Worm (Caenorhabditis elegans) whole organism, mixed stage, embryonic: Measurements from ENCODE around the gene T22F3.11.

ENCODE experiments used
- M03D4.4 ChIP-seq: sonication (generic microtip); optimal IDR thresholded peaks from 2 replicates; lab custom pipeline; 2017; ENCODE audit warnings: mild to moderate bottlenecking, missing genetic modification characterization, missing compliant biosample characterization
- bed-3 ChIP-seq: fragments of 200-800 bp; sonication (Bioruptor generic); optimal IDR thresholded peaks from 3 replicates; lab custom pipeline; 2018; ENCODE audit warnings: mild to moderate bottlenecking, missing genetic modification characterization, moderate library complexity, missing compliant biosample characterization
- blmp-1 ChIP-seq: fragments of 150-350 bp; optimal IDR thresholded peaks from 2 replicates; lab custom pipeline; 2014; ENCODE audit warnings: missing biosample characterization, missing genetic modification characterization
- ceh-43 ChIP-seq: fragments of 200-800 bp; sonication (Bioruptor generic); optimal IDR thresholded peaks from 2 replicates; lab custom pipeline; 2018; ENCODE audit warnings: mild to moderate bottlenecking, missing genetic modification characterization, moderate library complexity, missing compliant biosample characterization
- ceh-83 ChIP-seq: fragments of 200-800 bp; sonication (Bioruptor generic); optimal IDR thresholded peaks from 2 replicates; lab custom pipeline; 2018; ENCODE audit warnings: mild to moderate bottlenecking, missing genetic modification characterization, missing compliant biosample characterization
- ces-1 ChIP-seq: fragments of 150-350 bp; optimal IDR thresholded peaks from 2 replicates; lab custom pipeline; 2014; ENCODE audit warnings: missing biosample characterization, missing genetic modification reagents, missing genetic modification characterization
- cnd-1 ChIP-seq: fragments of 200-800 bp; sonication (Bioruptor generic); optimal IDR thresholded peaks from 2 replicates; lab custom pipeline; 2018; ENCODE audit warnings: mild to moderate bottlenecking, missing genetic modification characterization, missing compliant biosample characterization
- drap-1 ChIP-seq: fragments of 200-800 bp; sonication (Bioruptor generic); optimal IDR thresholded peaks from 3 replicates; lab custom pipeline; 2018; ENCODE audit warnings: mild to moderate bottlenecking, missing genetic modification characterization, missing compliant biosample characterization
- elt-1 ChIP-seq: sonication (generic microtip); optimal IDR thresholded peaks from 2 replicates; lab custom pipeline; 2017; ENCODE audit warnings: missing genetic modification characterization, mild to moderate bottlenecking, missing compliant biosample characterization, antibody characterized with exemption, moderate library complexity, borderline replicate concordance; ENCODE audit not compliant: insufficient read depth
- flh-1 ChIP-seq: fragments of 200-800 bp; sonication (Bioruptor generic); optimal IDR thresholded peaks from 2 replicates; lab custom pipeline; 2018; ENCODE audit warnings: mild to moderate bottlenecking, missing genetic modification characterization, moderate library complexity, missing compliant biosample characterization
- ham-2 ChIP-seq: fragments of 200-800 bp; sonication (Bioruptor generic); optimal IDR thresholded peaks from 2 replicates; lab custom pipeline; 2018; ENCODE audit warnings: mild to moderate bottlenecking, missing genetic modification characterization, missing compliant biosample characterization
- hlh-1 ChIP-seq: fragments of 150-350 bp; optimal IDR thresholded peaks from 2 replicates; lab custom pipeline; 2014; ENCODE audit warnings: missing biosample characterization, missing genetic modification reagents, missing genetic modification characterization
- lin-13 ChIP-seq: fragments of 150-350 bp; optimal IDR thresholded peaks from 2 replicates; lab custom pipeline; 2014; ENCODE audit warnings: missing biosample characterization, missing genetic modification characterization
- lin-32 ChIP-seq: fragments of 200-800 bp; sonication (Bioruptor generic); optimal IDR thresholded peaks from 2 replicates; lab custom pipeline; 2018; ENCODE audit warnings: mild to moderate bottlenecking, missing genetic modification characterization, missing compliant biosample characterization
- lsy-2 ChIP-seq: fragments of 150-350 bp; optimal IDR thresholded peaks from 2 replicates; lab custom pipeline; 2014; ENCODE audit warnings: missing biosample characterization, missing genetic modification characterization
- mab-5 ChIP-seq: fragments of 150-350 bp; optimal IDR thresholded peaks from 2 replicates; lab custom pipeline; 2014; ENCODE audit warnings: missing biosample characterization, missing genetic modification characterization
- mep-1 ChIP-seq: fragments of 150-350 bp; optimal IDR thresholded peaks from 2 replicates; lab custom pipeline; 2017; ENCODE audit warnings: missing biosample characterization, missing genetic modification reagents, missing genetic modification characterization, inconsistent platforms
- mls-2 ChIP-seq: sonication (generic microtip); optimal IDR thresholded peaks from 2 replicates; lab custom pipeline; 2016; ENCODE audit warnings: mild to moderate bottlenecking, missing genetic modification characterization, moderate library complexity, missing compliant biosample characterization
- nhr-2 ChIP-seq: fragments of 150-350 bp; optimal IDR thresholded peaks from 2 replicates; lab custom pipeline; 2014; ENCODE audit warnings: missing biosample characterization, missing genetic modification characterization
- nhr-237 ChIP-seq: fragments of 150-350 bp; optimal IDR thresholded peaks from 2 replicates; lab custom pipeline; 2014; ENCODE audit warnings: missing biosample characterization, missing genetic modification characterization
- nhr-28 ChIP-seq: fragments of 150-350 bp; optimal IDR thresholded peaks from 2 replicates; lab custom pipeline; 2014; ENCODE audit warnings: missing biosample characterization, missing genetic modification characterization
- nhr-76 ChIP-seq: sonication (generic microtip); optimal IDR thresholded peaks from 2 replicates; lab custom pipeline; 2017; ENCODE audit warnings: missing biosample characterization, missing genetic modification characterization
- sem-2 ChIP-seq: fragments of 200-800 bp; sonication (Bioruptor generic); optimal IDR thresholded peaks from 2 replicates; lab custom pipeline; 2018; ENCODE audit warnings: mild to moderate bottlenecking, missing genetic modification characterization, missing compliant biosample characterization
- snpc-4 ChIP-seq: fragments of 150-350 bp; optimal IDR thresholded peaks from 2 replicates; lab custom pipeline; 2014; ENCODE audit warnings: missing biosample characterization, missing genetic modification characterization
- sptf-1 ChIP-seq: sonication (generic microtip); optimal IDR thresholded peaks from 2 replicates; lab custom pipeline; 2017; ENCODE audit warnings: mild to moderate bottlenecking, missing genetic modification characterization, moderate library complexity, missing compliant biosample characterization
- tbx-8 ChIP-seq: fragments of 200-800 bp; sonication (Bioruptor generic); optimal IDR thresholded peaks from 2 replicates; lab custom pipeline; 2018; ENCODE audit warnings: mild to moderate bottlenecking, missing genetic modification characterization, moderate library complexity, missing compliant biosample characterization
- unc-120 ChIP-seq: sonication (generic microtip); optimal IDR thresholded peaks from 2 replicates; lab custom pipeline; 2017; ENCODE audit warnings: missing genetic modification characterization, missing compliant biosample characterization; ENCODE audit not compliant: poor library complexity, severe bottlenecking
- unc-39 ChIP-seq: fragments of 150-350 bp; optimal IDR thresholded peaks from 2 replicates; lab custom pipeline; 2014; ENCODE audit warnings: missing biosample characterization, missing genetic modification characterization
- unc-62 ChIP-seq: fragments of 150-350 bp; optimal IDR thresholded peaks from 2 replicates; lab custom pipeline; 2014; ENCODE audit warnings: missing biosample characterization, missing genetic modification reagents, missing genetic modification characterization
- zip-8 ChIP-seq: fragments of 150-350 bp; optimal IDR thresholded peaks from 2 replicates; lab custom pipeline; 2014; ENCODE audit warnings: missing biosample characterization, missing genetic modification characterization
- ztf-11 ChIP-seq: fragments of 150-350 bp; optimal IDR thresholded peaks from 2 replicates; lab custom pipeline; 2014; ENCODE audit warnings: missing biosample characterization, missing genetic modification characterization

T22F3.11 gene

ce11 chrV:3587633-3588032 lies 26.7 kb downstream of the T22F3.11 start:
- TF ChIP-seq mep-1 (no peak), ceh-83 (peak; percentile 69), lin-32 (GFP tag; lab: Kevin White, UChicago) (no peak), blmp-1 (tag; lab: Kevin White, UChicago) (no peak), unc-120 (tag; lab: Kevin White, UChicago) (peak; percentile 28), nhr-28 (tag; lab: Kevin White, UChicago) (no peak), sem-2 (GFP tag; lab: Kevin White, UChicago) (peak; percentile 28), cnd-1 (tag; lab: Kevin White, UChicago) (peak; percentile 31), M03D4.4 (tag; lab: Kevin White, UChicago) (peak; percentile 80), ceh-43 (GFP tag; lab: Kevin White, UChicago) (peak; percentile 82), bed-3 (peak; percentile 40), drap-1 (GFP tag; lab: Kevin White, UChicago) (peak; percentile 42), unc-39 (tag; lab: Kevin White, UChicago) (no peak), tbx-8 (GFP tag; lab: Kevin White, UChicago) (peak; percentile 1), sptf-1 (tag; lab: Kevin White, UChicago) (peak; percentile 86), hlh-1 (tag; lab: Kevin White, UChicago) (peak; percentile 27), unc-62 (GFP tag; lab: Kevin White, UChicago) (no peak), mls-2 (peak; percentile 74), flh-1 (GFP tag; lab: Kevin White, UChicago) (peak; percentile 33), nhr-237 (tag; lab: Kevin White, UChicago) (no peak)

ce11 chrV:3586014-3586689 lies 28.2 kb downstream of the T22F3.11 start, which contains the start of the genes rpl-11.1 and T22F3.2:
Gene rpl-11.1 (minus strand): TSS chrV:3586064.
Gene T22F3.2 (plus strand): TSS chrV:3586639.
- no peak for TF ChIP-seq hlh-1 (tag; lab: Kevin White, UChicago)
- no peak for TF ChIP-seq flh-1 (GFP tag; lab: Kevin White, UChicago)
- no peak for TF ChIP-seq cnd-1 (tag; lab: Kevin White, UChicago)
- TF ChIP-seq ham-2 (GFP tag; lab: Kevin White, UChicago) = no peak
- TF ChIP-seq lin-13 (tag; lab: Kevin White, UChicago) = no peak
- TF ChIP-seq M03D4.4 (tag; lab: Kevin White, UChicago) = no peak
- TF ChIP-seq zip-8 (tag; lab: Kevin White, UChicago) = no peak
- no peak for TF ChIP-seq elt-1 (tag; lab: Kevin White, UChicago)
- TF ChIP-seq nhr-2 (tag; lab: Kevin White, UChicago) = no peak
- no peak for TF ChIP-seq ces-1 (GFP tag; lab: Kevin White, UChicago)
- no peak for TF ChIP-seq lsy-2 (tag; lab: Kevin White, UChicago)
- TF ChIP-seq blmp-1 (tag; lab: Kevin White, UChicago) = no peak
- TF ChIP-seq ztf-11 (tag; lab: Kevin White, UChicago) = no peak
- TF ChIP-seq nhr-76 (tag; lab: Kevin White, UChicago) = no peak
- TF ChIP-seq mab-5 (tag; lab: Kevin White, UChicago) = no peak
- no peak for TF ChIP-seq mls-2
- no peak for TF ChIP-seq mep-1
- TF ChIP-seq drap-1 (GFP tag; lab: Kevin White, UChicago) = no peak
- no peak for TF ChIP-seq unc-39 (tag; lab: Kevin White, UChicago)
- TF ChIP-seq lin-32 (GFP tag; lab: Kevin White, UChicago) = no peak

ce11 chrV:3585011-3585410 lies 29.3 kb downstream of the T22F3.11 start:
- TF ChIP-seq cnd-1 (tag; lab: Kevin White, UChicago) = no peak

ce11 chrV:3583622-3584021 lies 30.7 kb downstream of the T22F3.11 start:
- TF ChIP-seq unc-62 (GFP tag; lab: Kevin White, UChicago) (no peak), hlh-1 (tag; lab: Kevin White, UChicago) (no peak), cnd-1 (tag; lab: Kevin White, UChicago) (no peak)
- TF ChIP-seq, all 35 proteins: peak for 0

ce11 chrV:3582671-3583070 lies 31.7 kb downstream of the T22F3.11 start:
- no peak for TF ChIP-seq blmp-1 (tag; lab: Kevin White, UChicago)
- TF ChIP-seq drap-1 (GFP tag; lab: Kevin White, UChicago) = no peak
- no peak for TF ChIP-seq ceh-43 (GFP tag; lab: Kevin White, UChicago)
- no peak for TF ChIP-seq ces-1 (GFP tag; lab: Kevin White, UChicago)
- no peak for TF ChIP-seq bed-3
- TF ChIP-seq snpc-4 (tag; lab: Kevin White, UChicago) = no peak
- TF ChIP-seq unc-39 (tag; lab: Kevin White, UChicago) = no peak
